Worm (Caenorhabditis elegans): ENCODE data around the gene F44D12.19.
A peak's percentile ranks its signal among the peaks of the same experiment; 100 is the strongest.

F44D12.19 gene

ce11 chrIV:10047108-10047507, 25.7 kb downstream of the F44D12.19 start, which contains the start of gene T04B2.3:
TSS of gene T04B2.3 (plus strand) at chrIV:10047408.
- no peak for TF ChIP-seq elt-3 (tag; optimal IDR thresholded peaks at IDR 0.05)
- TF ChIP-seq fos-1 (tag; optimal IDR thresholded peaks at IDR 0.05): no peak
- TF ChIP-seq alr-1 (tag; optimal IDR thresholded peaks at IDR 0.05): no peak
- TF ChIP-seq Y55F3AM.14 (GFP tag; optimal IDR thresholded peaks at IDR 0.05): no peak
- no peak for TF ChIP-seq mab-5 (tag; optimal IDR thresholded peaks at IDR 0.05)
- no peak for TF ChIP-seq elt-1 (tag; optimal IDR thresholded peaks at IDR 0.05)
- no peak for TF ChIP-seq nhr-10 (tag; optimal IDR thresholded peaks at IDR 0.05)
- no peak for TF ChIP-seq nhr-23 (tag; optimal IDR thresholded peaks at IDR 0.05)
- no peak for TF ChIP-seq nhr-11 (tag; optimal IDR thresholded peaks at IDR 0.05)
- TF ChIP-seq blmp-1 (tag; optimal IDR thresholded peaks at IDR 0.05; ENCODE audit: insufficient read depth): no peak
- TF ChIP-seq skn-1 (tag; optimal IDR thresholded peaks at IDR 0.05): no peak
- no peak for TF ChIP-seq aly-2 (tag; optimal IDR thresholded peaks at IDR 0.05)
- TF ChIP-seq sma-9 (GFP tag; optimal IDR thresholded peaks at IDR 0.05): no peak
- no peak for TF ChIP-seq sma-9 (tag; optimal IDR thresholded peaks at IDR 0.05)
- no peak for TF ChIP-seq unc-39 (tag; optimal IDR thresholded peaks at IDR 0.05)

ce11 chrIV:10048268-10048667, 26.9 kb downstream of the F44D12.19 start:
- peak; percentile 27 for TF ChIP-seq nhr-129 (tag; optimal IDR thresholded peaks at IDR 0.05)
- no peak for TF ChIP-seq Y55F3AM.14 (GFP tag; optimal IDR thresholded peaks at IDR 0.05)

ce11 chrIV:10051088-10051487, 29.7 kb downstream of the F44D12.19 start, which contains the start of gene T04B2.8:
TSS of gene T04B2.8 (minus strand) at chrIV:10051188.
- TF ChIP-seq sma-3 (GFP tag; optimal IDR thresholded peaks at IDR 0.05) (no peak), nhr-21 (tag; optimal IDR thresholded peaks at IDR 0.05) (no peak), nhr-23 (tag; optimal IDR thresholded peaks at IDR 0.05) (no peak), nhr-25 (tag; optimal IDR thresholded peaks at IDR 0.05) (no peak), Y55F3AM.14 (GFP tag; optimal IDR thresholded peaks at IDR 0.05) (no peak), ztf-1 (GFP tag; conservative IDR thresholded peaks at IDR 0.05) (no peak), ceh-16 (tag; optimal IDR thresholded peaks at IDR 0.05) (no peak), sma-9 (GFP tag; optimal IDR thresholded peaks at IDR 0.05) (no peak), sma-9 (tag; optimal IDR thresholded peaks at IDR 0.05) (no peak)

ce11 chrIV:10053550-10053949, 32.2 kb downstream of the F44D12.19 start, which contains the start of gene srv-12:
TSS of gene srv-12 (minus strand) at chrIV:10053650.
- TF ChIP-seq nhr-6 (tag; optimal IDR thresholded peaks at IDR 0.05) (no peak), nhr-129 (tag; optimal IDR thresholded peaks at IDR 0.05) (no peak), sma-3 (GFP tag; optimal IDR thresholded peaks at IDR 0.05) (no peak), ama-1 (optimal IDR thresholded peaks at IDR 0.05) (no peak)

- TF ChIP-seq sma-9 (GFP tag; optimal IDR thresholded peaks at IDR 0.05) (no peak), sma-9 (tag; optimal IDR thresholded peaks at IDR 0.05) (no peak), nhr-10 (tag; optimal IDR thresholded peaks at IDR 0.05) (no peak), ceh-82 (tag; optimal IDR thresholded peaks at IDR 0.05) (no peak), nhr-11 (tag; optimal IDR thresholded peaks at IDR 0.05) (no peak), nhr-129 (tag; optimal IDR thresholded peaks at IDR 0.05) (no peak), zag-1 (tag; optimal IDR thresholded peaks at IDR 0.05) (no peak), lin-13 (GFP tag; optimal IDR thresholded peaks at IDR 0.05) (no peak), nhr-6 (tag; optimal IDR thresholded peaks at IDR 0.05) (no peak), nhr-12 (tag; optimal IDR thresholded peaks at IDR 0.05) (no peak), ZK546.5 (tag; optimal IDR thresholded peaks at IDR 0.05) (no peak), snpc-4 (tag; optimal IDR thresholded peaks at IDR 0.05) (no peak), egl-27 (tag; optimal IDR thresholded peaks at IDR 0.05) (no peak), unc-39 (tag; optimal IDR thresholded peaks at IDR 0.05) (no peak), elt-1 (tag; optimal IDR thresholded peaks at IDR 0.05) (no peak), sma-3 (GFP tag; optimal IDR thresholded peaks at IDR 0.05) (no peak), alr-1 (tag; optimal IDR thresholded peaks at IDR 0.05) (no peak), R02D3.7 (tag; optimal IDR thresholded peaks at IDR 0.05) (no peak), nhr-77 (tag; optimal IDR thresholded peaks at IDR 0.05) (no peak), nhr-21 (tag; optimal IDR thresholded peaks at IDR 0.05) (no peak)
Observed at ce11 chrIV:10056138-10056537, 34.8 kb downstream of the F44D12.19 start, which contains the start of gene T04B2.7. TSS of gene T04B2.7 (minus strand) at chrIV:10056238.

- TF ChIP-seq blmp-1 (tag; optimal IDR thresholded peaks at IDR 0.05; ENCODE audit: insufficient read depth): no peak
- TF ChIP-seq unc-39 (tag; optimal IDR thresholded peaks at IDR 0.05): no peak
- TF ChIP-seq egl-27 (tag; optimal IDR thresholded peaks at IDR 0.05): peak; percentile 42
- peak; percentile 99 for TF ChIP-seq crh-2 (tag; optimal IDR thresholded peaks at IDR 0.05)
- TF ChIP-seq F13H6.1 (tag; optimal IDR thresholded peaks at IDR 0.05): peak; percentile 55
- peak; percentile 77 for TF ChIP-seq sma-9 (GFP tag; optimal IDR thresholded peaks at IDR 0.05)
- TF ChIP-seq sma-9 (tag; optimal IDR thresholded peaks at IDR 0.05): no peak
- no peak for TF ChIP-seq lin-13 (GFP tag; optimal IDR thresholded peaks at IDR 0.05)
- TF ChIP-seq aly-2 (tag; optimal IDR thresholded peaks at IDR 0.05): no peak
- TF ChIP-seq sma-3 (GFP tag; optimal IDR thresholded peaks at IDR 0.05): peak; percentile 7
- TF ChIP-seq nhr-23 (tag; optimal IDR thresholded peaks at IDR 0.05): no peak
- peak; percentile 76 for TF ChIP-seq fos-1 (tag; optimal IDR thresholded peaks at IDR 0.05)
- TF ChIP-seq skn-1 (tag; optimal IDR thresholded peaks at IDR 0.05): no peak
Observed at ce11 chrIV:10059175-10059574, 37.8 kb downstream of the F44D12.19 start.

Measured in whole organism, L2 larva.